Fruit fly (Drosophila melanogaster) whole organism, embryonic: Measurements from ENCODE around the gene PCNA2.

ENCODE experiments used
- Atf6 ChIP-seq: fragments of 200-800 bp; sonication (Bioruptor generic); IDR thresholded peaks from 2 replicates; pipeline ENCODE4 v1.3.6; 2022; ENCODE audit warnings: missing biosample characterization, missing genetic modification characterization
- B-H2 ChIP-seq: fragments of 200-800 bp; sonication (Bioruptor generic); optimal IDR thresholded peaks from 2 replicates; lab custom pipeline; 2018; ENCODE audit warnings: missing biosample characterization, mild to moderate bottlenecking, missing genetic modification characterization
- Bgb ChIP-seq: fragments of 200-800 bp; sonication (Bioruptor generic); IDR thresholded peaks from 2 replicates; pipeline ENCODE4 v1.3.6; 2022; ENCODE audit warnings: missing biosample characterization, missing genetic modification characterization; ENCODE audit not compliant: partially characterized antibody
- Blimp-1 ChIP-seq: fragments of 200-800 bp; sonication (Bioruptor generic); optimal IDR thresholded peaks from 3 replicates; lab custom pipeline; 2018; ENCODE audit warnings: missing biosample characterization, missing genetic modification characterization, mild to moderate bottlenecking, moderate library complexity, missing genetic modification reagents
- BtbVII ChIP-seq: fragments of 200-800 bp; sonication (Bioruptor generic); optimal IDR thresholded peaks from 3 replicates; lab custom pipeline; 2017; ENCODE audit warnings: missing biosample characterization, mild to moderate bottlenecking, missing genetic modification characterization
- CG1024 ChIP-seq: fragments of 200-800 bp; sonication (Bioruptor generic); IDR thresholded peaks from 2 replicates; pipeline ENCODE4 v1.3.6; 2022; ENCODE audit warnings: missing biosample characterization, missing genetic modification characterization
- CG10274 ChIP-seq: fragments of 200-800 bp; sonication (Bioruptor generic); optimal IDR thresholded peaks from 3 replicates; lab custom pipeline; 2017; ENCODE audit warnings: missing biosample characterization, mild to moderate bottlenecking, missing genetic modification characterization
- CG10654 ChIP-seq: fragments of 200-800 bp; sonication (Bioruptor generic); optimal IDR thresholded peaks from 2 replicates; lab custom pipeline; 2016; ENCODE audit warnings: missing biosample characterization, missing genetic modification characterization
- CG10959 ChIP-seq: fragments of 200-800 bp; sonication (Bioruptor generic); IDR thresholded peaks from 2 replicates; pipeline ENCODE4 v1.3.6; 2022; ENCODE audit warnings: missing biosample characterization, missing genetic modification characterization
- CG12155 ChIP-seq: fragments of 200-800 bp; sonication (Bioruptor generic); optimal IDR thresholded peaks from 3 replicates; lab custom pipeline; 2016; ENCODE audit warnings: missing biosample characterization, missing genetic modification characterization
- CG13123 ChIP-seq: fragments of 200-800 bp; sonication (Bioruptor generic); optimal IDR thresholded peaks from 2 replicates; lab custom pipeline; 2016; ENCODE audit warnings: missing biosample characterization, missing genetic modification characterization
- CG13287 ChIP-seq: fragments of 200-800 bp; sonication (Bioruptor generic); IDR thresholded peaks from 2 replicates; pipeline ENCODE4 v1.3.6; 2022; ENCODE audit warnings: missing biosample characterization, missing genetic modification characterization; ENCODE audit not compliant: partially characterized antibody
- CG15601 ChIP-seq: fragments of 200-800 bp; sonication (Bioruptor generic); optimal IDR thresholded peaks from 3 replicates; lab custom pipeline; 2019; ENCODE audit warnings: missing biosample characterization, mild to moderate bottlenecking, missing genetic modification characterization, moderate library complexity
- CG17328 ChIP-seq: fragments of 200-800 bp; sonication (Bioruptor generic); IDR thresholded peaks from 2 replicates; pipeline ENCODE4 v1.3.6; 2022; ENCODE audit warnings: missing biosample characterization, missing genetic modification characterization
- CG17361 ChIP-seq: fragments of 200-800 bp; sonication (Bioruptor generic); IDR thresholded peaks from 3 replicates; pipeline ENCODE4 v1.3.6; 2022; ENCODE audit warnings: missing biosample characterization, missing genetic modification characterization
- CG1832 ChIP-seq: fragments of 200-800 bp; sonication (Bioruptor generic); optimal IDR thresholded peaks from 2 replicates; lab custom pipeline; 2017; ENCODE audit warnings: missing biosample characterization, mild to moderate bottlenecking, missing genetic modification characterization, inconsistent platforms
- CG3065 ChIP-seq: fragments of 200-800 bp; sonication (Bioruptor generic); optimal IDR thresholded peaks from 2 replicates; lab custom pipeline; 2016; ENCODE audit warnings: missing biosample characterization, missing genetic modification characterization
- CG4282 ChIP-seq: fragments of 200-800 bp; sonication (Bioruptor generic); optimal IDR thresholded peaks from 2 replicates; lab custom pipeline; 2016; ENCODE audit warnings: missing biosample characterization, missing genetic modification characterization
- CG5180 ChIP-seq: fragments of 200-800 bp; sonication (Bioruptor generic); optimal IDR thresholded peaks from 3 replicates; lab custom pipeline; 2017; ENCODE audit warnings: missing biosample characterization, missing genetic modification characterization, mild to moderate bottlenecking, moderate library complexity, missing genetic modification reagents
- CG5953 ChIP-seq: fragments of 200-800 bp; sonication (Bioruptor generic); IDR thresholded peaks from 2 replicates; pipeline ENCODE4 v1.3.6; 2022; ENCODE audit warnings: missing biosample characterization, missing genetic modification characterization
- CG6175 ChIP-seq: fragments of 200-800 bp; sonication (Bioruptor generic); IDR thresholded peaks from 3 replicates; pipeline ENCODE4 v1.3.6; 2022; ENCODE audit warnings: missing biosample characterization, missing genetic modification characterization
- CG8281 ChIP-seq: fragments of 200-800 bp; sonication (Bioruptor generic); optimal IDR thresholded peaks from 2 replicates; lab custom pipeline; 2018; ENCODE audit warnings: missing biosample characterization, mild to moderate bottlenecking, missing genetic modification characterization, moderate library complexity
- CG8478 ChIP-seq: fragments of >200 bp; optimal IDR thresholded peaks from 2 replicates; lab custom pipeline; 2018
- CG9215 ChIP-seq: fragments of 200-800 bp; sonication (Bioruptor generic); IDR thresholded peaks from 2 replicates; pipeline ENCODE4 v1.3.6; 2022; ENCODE audit warnings: missing biosample characterization, missing genetic modification characterization
- E2f2 ChIP-seq: fragments of 200-800 bp; sonication (Bioruptor generic); IDR thresholded peaks from 2 replicates; pipeline ENCODE4 v1.3.6; 2022; ENCODE audit warnings: missing biosample characterization, missing genetic modification characterization
- Fer3 ChIP-seq: fragments of 200-800 bp; sonication (Bioruptor generic); optimal IDR thresholded peaks from 2 replicates; lab custom pipeline; 2018; ENCODE audit warnings: missing biosample characterization, mild to moderate bottlenecking, missing genetic modification characterization, moderate library complexity
- GATAe ChIP-seq: fragments of 200-800 bp; sonication (Bioruptor generic); conservative IDR thresholded peaks from 2 replicates; pipeline ENCODE4 v1.3.6; 2022; ENCODE audit warnings: missing biosample characterization, missing genetic modification characterization
- HLH4C ChIP-seq: fragments of 200-800 bp; sonication (Bioruptor generic); IDR thresholded peaks from 3 replicates; pipeline ENCODE4 v1.3.6; 2022; ENCODE audit warnings: missing biosample characterization, missing genetic modification characterization; ENCODE audit not compliant: partially characterized antibody
- HLHmδ ChIP-seq: fragments of 200-800 bp; sonication (Bioruptor generic); optimal IDR thresholded peaks from 2 replicates; lab custom pipeline; 2018; ENCODE audit warnings: missing biosample characterization, mild to moderate bottlenecking, missing genetic modification characterization, moderate library complexity
- HmgZ ChIP-seq: fragments of 200-800 bp; sonication (Bioruptor generic); optimal IDR thresholded peaks from 2 replicates; lab custom pipeline; 2018; ENCODE audit warnings: missing biosample characterization, mild to moderate bottlenecking, missing genetic modification characterization
- Hr78 ChIP-seq, 2 experiments: fragments of 200-800 bp in 1 of 2; fragments of >200 bp in 1 of 2; sonication (Bioruptor generic) in 1 of 2; optimal IDR thresholded peaks; 2 replicates each; lab custom pipeline; 2017 to 2019; ENCODE audit warnings: missing biosample characterization in 2 of 2, missing genetic modification characterization in 2 of 2, mild to moderate bottlenecking in 1 of 2, moderate library complexity in 1 of 2
- aop ChIP-seq: fragments of 200-800 bp; sonication (Bioruptor generic); IDR thresholded peaks from 2 replicates; pipeline ENCODE4 v1.3.6; 2022; ENCODE audit warnings: missing biosample characterization, missing genetic modification characterization
- ap ChIP-seq: fragments of 200-800 bp; sonication (Bioruptor generic); IDR thresholded peaks from 2 replicates; pipeline ENCODE4 v1.3.6; 2022; ENCODE audit warnings: missing biosample characterization, missing genetic modification characterization
- chinmo ChIP-seq: fragments of 200-800 bp; sonication (Bioruptor generic); IDR thresholded peaks from 4 replicates; pipeline ENCODE4 v1.3.6; 2022; ENCODE audit warnings: missing biosample characterization, missing genetic modification characterization; ENCODE audit not compliant: partially characterized antibody
- chn ChIP-seq: fragments of 200-800 bp; sonication (Bioruptor generic); optimal IDR thresholded peaks from 2 replicates; lab custom pipeline; 2016; ENCODE audit warnings: missing biosample characterization, missing genetic modification characterization
- da ChIP-seq: fragments of 200-800 bp; sonication (Bioruptor generic); optimal IDR thresholded peaks from 2 replicates; lab custom pipeline; 2016; ENCODE audit warnings: missing biosample characterization, missing genetic modification characterization
- fd64A ChIP-seq: fragments of 200-800 bp; sonication (Bioruptor generic); optimal IDR thresholded peaks from 3 replicates; lab custom pipeline; 2018; ENCODE audit warnings: missing biosample characterization, mild to moderate bottlenecking, missing genetic modification characterization
- fru ChIP-seq: fragments of >200 bp; optimal IDR thresholded peaks from 2 replicates; lab custom pipeline; 2017
- fu2 ChIP-seq: fragments of 200-800 bp; sonication (Bioruptor generic); optimal IDR thresholded peaks from 2 replicates; lab custom pipeline; 2016; ENCODE audit warnings: missing biosample characterization, missing genetic modification characterization
- gcm ChIP-seq: fragments of 200-800 bp; sonication (Bioruptor generic); optimal IDR thresholded peaks from 2 replicates; lab custom pipeline; 2019; ENCODE audit warnings: missing biosample characterization, mild to moderate bottlenecking, missing genetic modification characterization, moderate library complexity
- gsb ChIP-seq: fragments of 200-800 bp; sonication (Bioruptor generic); IDR thresholded peaks from 2 replicates; pipeline ENCODE4 v1.3.6; 2022; ENCODE audit warnings: missing biosample characterization, missing genetic modification characterization
- gsb-n ChIP-seq: fragments of 200-800 bp; sonication (Bioruptor generic); optimal IDR thresholded peaks from 3 replicates; lab custom pipeline; 2018; ENCODE audit warnings: missing biosample characterization, mild to moderate bottlenecking, missing genetic modification characterization
- mirr ChIP-seq: fragments of 200-800 bp; sonication (Bioruptor generic); optimal IDR thresholded peaks from 3 replicates; lab custom pipeline; 2018; ENCODE audit warnings: missing biosample characterization, mild to moderate bottlenecking, missing genetic modification characterization
- oc ChIP-seq: fragments of 200-800 bp; sonication (Bioruptor generic); optimal IDR thresholded peaks from 2 replicates; lab custom pipeline; 2018; ENCODE audit warnings: missing biosample characterization, mild to moderate bottlenecking, missing genetic modification characterization, moderate library complexity
- peb ChIP-seq: fragments of 200-800 bp; sonication (Bioruptor generic); IDR thresholded peaks from 2 replicates; pipeline ENCODE4 v1.3.6; 2022; ENCODE audit warnings: missing biosample characterization, missing genetic modification characterization
- scrt ChIP-seq: fragments of 200-800 bp; sonication (Bioruptor generic); optimal IDR thresholded peaks from 2 replicates; lab custom pipeline; 2018; ENCODE audit warnings: missing biosample characterization, mild to moderate bottlenecking, missing genetic modification characterization, moderate library complexity
- sens ChIP-seq: fragments of 200-800 bp; sonication (Bioruptor generic); peaks from one replicate; lab custom pipeline; 2016; ENCODE audit warnings: missing biosample characterization, missing genetic modification characterization
- seq ChIP-seq: fragments of 200-800 bp; sonication (Bioruptor generic); IDR thresholded peaks from 2 replicates; pipeline ENCODE4 v1.3.6; 2022; ENCODE audit warnings: missing biosample characterization, missing genetic modification characterization
- usp ChIP-seq: fragments of >200 bp; optimal IDR thresholded peaks from 2 replicates; lab custom pipeline; 2017; ENCODE audit warnings: missing biosample characterization, missing genetic modification characterization

Gene PCNA2

dm6 chr2L:19586436-19587333, 2.9 kb upstream of the PCNA2 start, which contains the start of gene Lar (continued):
- TF ChIP-seq usp (GFP tag; lab: Kevin White, UChicago), result no peak
- peak; percentile 31 for TF ChIP-seq gcm
- peak; percentile 42 for TF ChIP-seq CG15601 (tag; lab: Kevin White, UChicago)
- TF ChIP-seq CG4282, result peak; percentile 50
- peak; percentile 60 for TF ChIP-seq fu2
- TF ChIP-seq GATAe, result no peak
- peak; percentile 73 for TF ChIP-seq B-H2 (GFP tag; lab: Kevin White, UChicago)
- no peak for TF ChIP-seq oc
- 0 out of 2 replicates have a peak, but pooled peaks have one; percentile 3 for TF ChIP-seq CG5953 (GFP tag; lab: Robert Waterston, UW)
- no peak for TF ChIP-seq fru (lab: Kevin White, UChicago)
- no peak for TF ChIP-seq aop (GFP tag; lab: Robert Waterston, UW)
- TF ChIP-seq Bgb (GFP tag; lab: Robert Waterston, UW), result 0 out of 2 replicates have a peak, but pooled peaks have one; percentile 22
- TF ChIP-seq CG8281 (tag; lab: Kevin White, UChicago), result no peak
- peak; percentile 69 for TF ChIP-seq CG17361 (GFP tag; lab: Robert Waterston, UW)
- no peak for TF ChIP-seq CG6175 (GFP tag; lab: Robert Waterston, UW)
- no peak for TF ChIP-seq Hr78 (GFP tag; optimal IDR thresholded peaks at IDR 0.05; lab: Kevin White, UChicago)
- no peak for TF ChIP-seq CG10959 (GFP tag; lab: Robert Waterston, UW)
- TF ChIP-seq HLHmδ (GFP tag; lab: Kevin White, UChicago), result no peak
- peak; percentile 56 for TF ChIP-seq CG12155 (GFP tag; lab: Kevin White, UChicago)
- TF ChIP-seq BtbVII (GFP tag; lab: Kevin White, UChicago), result no peak
- no peak; the same call in 2 of the 3 replicates for TF ChIP-seq HLH4C (GFP tag; lab: Robert Waterston, UW)
- no peak for TF ChIP-seq CG3065 (GFP tag; lab: Kevin White, UChicago)
- TF ChIP-seq ap (GFP tag; lab: Robert Waterston, UW), result no peak
- TF ChIP-seq sens (GFP tag; lab: Kevin White, UChicago), result peak; percentile 96
- peak; percentile 55 for TF ChIP-seq CG9215 (GFP tag; lab: Robert Waterston, UW)
- peak; percentile 37 for TF ChIP-seq Blimp-1
- no peak for TF ChIP-seq gsb
- TF ChIP-seq seq (GFP tag; lab: Robert Waterston, UW), result no peak
- TF ChIP-seq CG10274 (GFP tag; lab: Kevin White, UChicago), result no peak
- peak; percentile 38 for TF ChIP-seq Fer3 (tag; lab: Kevin White, UChicago)
- no peak for TF ChIP-seq CG5180 (GFP tag; lab: Kevin White, UChicago)
- peak; percentile 85 for TF ChIP-seq HmgZ (tag; lab: Kevin White, UChicago)
- TF ChIP-seq CG13123 (GFP tag; lab: Kevin White, UChicago), result no peak
- peak; percentile 16; the same call in 1 of the 2 replicates for TF ChIP-seq CG1024 (GFP tag; lab: Robert Waterston, UW)
- TF ChIP-seq CG1832 (GFP tag; lab: Kevin White, UChicago), result no peak
- TF ChIP-seq mirr, result peak; percentile 37
- no peak for TF ChIP-seq gsb-n (tag; lab: Kevin White, UChicago)
- peak; percentile 57 for TF ChIP-seq E2f2 (GFP tag; lab: Robert Waterston, UW)
- TF ChIP-seq Atf6 (GFP tag; lab: Robert Waterston, UW), result peak; percentile 68
- peak; percentile 50; the same call in 1 of the 2 replicates for TF ChIP-seq CG17328 (GFP tag; lab: Robert Waterston, UW)
- no peak for TF ChIP-seq fd64A (GFP tag; lab: Kevin White, UChicago)
- TF ChIP-seq CG13287 (GFP tag; lab: Robert Waterston, UW), result peak; percentile 54
- TF ChIP-seq da, result peak; percentile 47
- peak; percentile 44 for TF ChIP-seq scrt (GFP tag; lab: Kevin White, UChicago)
- peak; percentile 61 for TF ChIP-seq chn (GFP tag; lab: Kevin White, UChicago)
- TF ChIP-seq CG8478 (lab: Kevin White, UChicago), result no peak
- 0 out of 2 replicates have a peak, but pooled peaks have one; percentile 43 for TF ChIP-seq peb (GFP tag; lab: Robert Waterston, UW)
- no peak for TF ChIP-seq chinmo
- TF ChIP-seq CG10654, result peak; percentile 10
